Fruit fly (Drosophila melanogaster): ENCODE measurements around the gene IntS10.
A peak's percentile ranks its signal among the peaks of the same experiment; 100 is the strongest.

IntS10 gene

dm6 chr3L:3852842-3853241 lies 46.3 kb downstream of the IntS10 start:
- TF ChIP-seq ey (GFP tag; optimal IDR thresholded peaks at IDR 0.05) (no peak), dl (GFP tag; optimal IDR thresholded peaks at IDR 0.05; ENCODE audit: insufficient read depth in 1 of 2, partially characterized antibody in 2 of 2) (no peak), fru (GFP tag; optimal IDR thresholded peaks at IDR 0.05) (peak; percentile 4), OdsH (GFP tag; optimal IDR thresholded peaks at IDR 0.05) (no peak), sage (GFP tag; optimal IDR thresholded peaks at IDR 0.05) (no peak), Myc (optimal IDR thresholded peaks at IDR 0.05) (no peak), Vsx2 (GFP tag; optimal IDR thresholded peaks at IDR 0.05; ENCODE audit: partially characterized antibody) (no peak), HLH106 (tag; optimal IDR thresholded peaks at IDR 0.05) (no peak), br (GFP tag; optimal IDR thresholded peaks at IDR 0.05) (no peak), sv (GFP tag; optimal IDR thresholded peaks at IDR 0.05) (no peak), rgr (GFP tag; optimal IDR thresholded peaks at IDR 0.05) (peak; percentile 24)

- TF ChIP-seq brk (GFP tag; optimal IDR thresholded peaks at IDR 0.05) (no peak), Abd-B (GFP tag; optimal IDR thresholded peaks at IDR 0.05) (no peak), dmrt93B (GFP tag; optimal IDR thresholded peaks at IDR 0.05) (no peak), N (GFP tag; optimal IDR thresholded peaks at IDR 0.05) (no peak), Hnf4 (GFP tag; optimal IDR thresholded peaks at IDR 0.05) (no peak), OdsH (GFP tag; optimal IDR thresholded peaks at IDR 0.05) (peak; percentile 2), Myc (optimal IDR thresholded peaks at IDR 0.05) (no peak), h (GFP tag; optimal IDR thresholded peaks at IDR 0.05) (peak; percentile 9), pan (optimal IDR thresholded peaks at IDR 0.05) (no peak), sv (GFP tag; optimal IDR thresholded peaks at IDR 0.05) (no peak), woc (GFP tag; optimal IDR thresholded peaks at IDR 0.05) (no peak), Dfd (GFP tag; optimal IDR thresholded peaks at IDR 0.05) (no peak), Dif (GFP tag; optimal IDR thresholded peaks at IDR 0.05; ENCODE audit: partially characterized antibody) (no peak)
These were observed 48.9 kb downstream of the IntS10 start for dm6 chr3L:3855194-3855980.

dm6 chr3L:3856004-3856403 lies 49.5 kb downstream of the IntS10 start:
- TF ChIP-seq usp (GFP tag; optimal IDR thresholded peaks at IDR 0.05), result no peak
- TF ChIP-seq h (GFP tag; optimal IDR thresholded peaks at IDR 0.05), result no peak
- no peak for TF ChIP-seq Sp1 (GFP tag; optimal IDR thresholded peaks at IDR 0.05)
- TF ChIP-seq CG9705 (GFP tag; optimal IDR thresholded peaks at IDR 0.05), result no peak
- no peak for TF ChIP-seq rgr (GFP tag; optimal IDR thresholded peaks at IDR 0.05)
- TF ChIP-seq dl (GFP tag; optimal IDR thresholded peaks at IDR 0.05; ENCODE audit: insufficient read depth in 1 of 2, partially characterized antibody in 2 of 2), result no peak
- TF ChIP-seq jim (GFP tag; optimal IDR thresholded peaks at IDR 0.05), result no peak
- no peak for TF ChIP-seq ey (GFP tag; optimal IDR thresholded peaks at IDR 0.05)
- no peak for TF ChIP-seq psq (GFP tag; optimal IDR thresholded peaks at IDR 0.05)
- no peak for TF ChIP-seq Mio (GFP tag; optimal IDR thresholded peaks at IDR 0.05)

All from whole organism, wandering third instar larva.